Worm (Caenorhabditis elegans) whole organism, late embryonic: ENCODE data around the gene Y45F10C.1.

Experiments used
- C08G9.2 ChIP-seq: sonication (generic microtip); optimal IDR thresholded peaks from 2 replicates; lab custom pipeline; 2016; ENCODE audit warnings: mild to moderate bottlenecking, missing genetic modification characterization, moderate library complexity, missing compliant biosample characterization
- C38D4.7 ChIP-seq: fragments of 200-800 bp; sonication (Bioruptor generic); optimal IDR thresholded peaks from 2 replicates; lab custom pipeline; 2018; ENCODE audit warnings: mild to moderate bottlenecking, missing genetic modification characterization, moderate library complexity, missing compliant biosample characterization
- F13H6.1 ChIP-seq: sonication (generic microtip); optimal IDR thresholded peaks from 2 replicates; lab custom pipeline; 2016; ENCODE audit warnings: missing genetic modification characterization, missing compliant biosample characterization
- K02D7.2 ChIP-seq: sonication (generic microtip); optimal IDR thresholded peaks from 2 replicates; lab custom pipeline; 2017; ENCODE audit warnings: mild to moderate bottlenecking, missing genetic modification characterization, missing compliant biosample characterization
- Y22D7AL.16 ChIP-seq: sonication (generic microtip); optimal IDR thresholded peaks from 2 replicates; lab custom pipeline; 2016; ENCODE audit warnings: missing genetic modification characterization, missing compliant biosample characterization
- ceh-14 ChIP-seq: sonication (generic microtip); optimal IDR thresholded peaks from 2 replicates; lab custom pipeline; 2016; ENCODE audit warnings: missing genotype, missing genetic modification characterization, missing compliant biosample characterization
- ceh-18 ChIP-seq: sonication (generic microtip); optimal IDR thresholded peaks from 2 replicates; lab custom pipeline; 2016; ENCODE audit warnings: missing genetic modification characterization, missing compliant biosample characterization
- ceh-24 ChIP-seq: sonication (generic microtip); optimal IDR thresholded peaks from 2 replicates; lab custom pipeline; 2016; ENCODE audit warnings: mild to moderate bottlenecking, missing genetic modification characterization, missing compliant biosample characterization
- ceh-30 ChIP-seq: fragments of 150-350 bp; optimal IDR thresholded peaks from 2 replicates; lab custom pipeline; 2014; ENCODE audit warnings: missing biosample characterization, missing genetic modification characterization
- ceh-34 ChIP-seq: sonication (generic microtip); optimal IDR thresholded peaks from 2 replicates; lab custom pipeline; 2016; ENCODE audit warnings: mild to moderate bottlenecking, missing genetic modification characterization, missing compliant biosample characterization
- ceh-45 ChIP-seq: fragments of 200-800 bp; sonication (Bioruptor generic); IDR thresholded peaks from 2 replicates; pipeline ENCODE4 v1.3.6; 2022; ENCODE audit warnings: missing genetic modification reagents, missing genetic modification characterization, missing compliant biosample characterization
- ceh-6 ChIP-seq: fragments of 200-800 bp; sonication (Bioruptor generic); optimal IDR thresholded peaks from 2 replicates; lab custom pipeline; 2018; ENCODE audit warnings: mild to moderate bottlenecking, missing genetic modification characterization, missing compliant biosample characterization
- che-1 ChIP-seq: sonication (generic microtip); optimal IDR thresholded peaks from 2 replicates; lab custom pipeline; 2016; ENCODE audit warnings: mild to moderate bottlenecking, missing genetic modification characterization, missing compliant biosample characterization
- dmd-4 ChIP-seq: sonication (generic microtip); optimal IDR thresholded peaks from 2 replicates; lab custom pipeline; 2016; ENCODE audit warnings: borderline replicate concordance, missing genetic modification characterization, missing compliant biosample characterization
- dve-1 ChIP-seq: sonication (generic microtip); optimal IDR thresholded peaks from 2 replicates; lab custom pipeline; 2017; ENCODE audit warnings: antibody characterized with exemption, mild to moderate bottlenecking, missing genetic modification characterization, missing compliant biosample characterization
- elt-2 ChIP-seq: sonication (generic microtip); optimal IDR thresholded peaks from 2 replicates; lab custom pipeline; 2016; ENCODE audit warnings: missing genetic modification reagents, missing genetic modification characterization, missing compliant biosample characterization
- elt-4 ChIP-seq: sonication (generic microtip); optimal IDR thresholded peaks from 2 replicates; lab custom pipeline; 2016; ENCODE audit warnings: missing genetic modification characterization, missing compliant biosample characterization
- ets-4 ChIP-seq: sonication (generic microtip); optimal IDR thresholded peaks from 2 replicates; lab custom pipeline; 2016; ENCODE audit warnings: missing genetic modification characterization, missing compliant biosample characterization
- eyg-1 ChIP-seq: sonication (generic microtip); optimal IDR thresholded peaks from 2 replicates; lab custom pipeline; 2016; ENCODE audit warnings: missing genotype, missing genetic modification characterization, missing compliant biosample characterization
- fax-1 ChIP-seq: sonication (generic microtip); optimal IDR thresholded peaks from 2 replicates; lab custom pipeline; 2016; ENCODE audit warnings: missing genotype, missing genetic modification characterization, missing compliant biosample characterization
- fkh-6 ChIP-seq: sonication (generic microtip); optimal IDR thresholded peaks from 2 replicates; lab custom pipeline; 2016; ENCODE audit warnings: missing genetic modification characterization, missing compliant biosample characterization
- gmeb-2 ChIP-seq: sonication (generic microtip); optimal IDR thresholded peaks from 2 replicates; lab custom pipeline; 2016; ENCODE audit warnings: missing genetic modification characterization, inconsistent platforms, missing compliant biosample characterization
- hlh-30 ChIP-seq: sonication (generic microtip); optimal IDR thresholded peaks from 2 replicates; lab custom pipeline; 2017; ENCODE audit warnings: antibody characterized with exemption, missing genetic modification characterization, missing compliant biosample characterization; ENCODE audit not compliant: insufficient read depth
- hlh-6 ChIP-seq: sonication (generic microtip); optimal IDR thresholded peaks from 2 replicates; lab custom pipeline; 2016; ENCODE audit warnings: missing genotype, missing genetic modification characterization, missing compliant biosample characterization
- lin-11 ChIP-seq: fragments of 200-800 bp; sonication (Bioruptor generic); optimal IDR thresholded peaks from 2 replicates; lab custom pipeline; 2018; ENCODE audit warnings: mild to moderate bottlenecking, missing genetic modification characterization, missing compliant biosample characterization
- nhr-11 ChIP-seq: fragments of 150-350 bp; optimal IDR thresholded peaks from 2 replicates; lab custom pipeline; 2014; ENCODE audit warnings: missing biosample characterization, missing genetic modification characterization
- npax-4 ChIP-seq: sonication (generic microtip); optimal IDR thresholded peaks from 2 replicates; lab custom pipeline; 2016; ENCODE audit warnings: missing genetic modification characterization, missing compliant biosample characterization
- pag-3 ChIP-seq: sonication (generic microtip); optimal IDR thresholded peaks from 2 replicates; lab custom pipeline; 2016; ENCODE audit warnings: missing compliant biosample characterization, missing genetic modification characterization, borderline replicate concordance
- pat-9 ChIP-seq: fragments of 200-800 bp; sonication (Bioruptor generic); optimal IDR thresholded peaks from 2 replicates; lab custom pipeline; 2018; ENCODE audit warnings: mild to moderate bottlenecking, missing genetic modification characterization, moderate library complexity, missing compliant biosample characterization
- pha-2 ChIP-seq: sonication (generic microtip); optimal IDR thresholded peaks from 2 replicates; lab custom pipeline; 2017; ENCODE audit warnings: mild to moderate bottlenecking, missing genetic modification characterization, missing compliant biosample characterization
- pros-1 ChIP-seq: fragments of 150-350 bp; optimal IDR thresholded peaks from 2 replicates; lab custom pipeline; 2014; ENCODE audit warnings: missing biosample characterization, missing genetic modification reagents, missing genetic modification characterization
- rnt-1 ChIP-seq: sonication (generic microtip); optimal IDR thresholded peaks from 2 replicates; lab custom pipeline; 2016; ENCODE audit warnings: missing genetic modification characterization, missing compliant biosample characterization
- sdc-2 ChIP-seq: sonication (generic microtip); optimal IDR thresholded peaks from 2 replicates; lab custom pipeline; 2016; ENCODE audit warnings: missing genotype, missing genetic modification characterization, missing compliant biosample characterization
- sox-2 ChIP-seq: fragments of 200-800 bp; sonication (Bioruptor generic); IDR thresholded peaks from 2 replicates; pipeline ENCODE4 v1.3.6; 2022; ENCODE audit warnings: missing genetic modification reagents, missing genetic modification characterization, missing compliant biosample characterization
- syd-9 ChIP-seq: sonication (generic microtip); optimal IDR thresholded peaks from 2 replicates; lab custom pipeline; 2016; ENCODE audit warnings: mild to moderate bottlenecking, missing genetic modification characterization, moderate library complexity, missing compliant biosample characterization
- tbx-2 ChIP-seq: sonication (generic microtip); optimal IDR thresholded peaks from 2 replicates; lab custom pipeline; 2016; ENCODE audit warnings: missing genetic modification characterization, missing compliant biosample characterization
- tbx-7 ChIP-seq: sonication (generic microtip); optimal IDR thresholded peaks from 2 replicates; lab custom pipeline; 2016; ENCODE audit warnings: missing genotype, missing genetic modification characterization, missing compliant biosample characterization
- unc-42 ChIP-seq: sonication (generic microtip); optimal IDR thresholded peaks from 2 replicates; lab custom pipeline; 2016; ENCODE audit warnings: missing genotype, missing genetic modification characterization, missing compliant biosample characterization
- unc-55 ChIP-seq: sonication (generic microtip); optimal IDR thresholded peaks from 2 replicates; lab custom pipeline; 2017; ENCODE audit warnings: missing biosample characterization, missing genetic modification reagents, missing genetic modification characterization
- zip-5 ChIP-seq: sonication (generic microtip); optimal IDR thresholded peaks from 2 replicates; lab custom pipeline; 2016; ENCODE audit warnings: missing genetic modification characterization, missing compliant biosample characterization
- ztf-16 ChIP-seq: sonication (generic microtip); optimal IDR thresholded peaks from 2 replicates; lab custom pipeline; 2017; ENCODE audit warnings: missing genetic modification characterization, missing compliant biosample characterization

The Y45F10C.1 gene

DNA sequence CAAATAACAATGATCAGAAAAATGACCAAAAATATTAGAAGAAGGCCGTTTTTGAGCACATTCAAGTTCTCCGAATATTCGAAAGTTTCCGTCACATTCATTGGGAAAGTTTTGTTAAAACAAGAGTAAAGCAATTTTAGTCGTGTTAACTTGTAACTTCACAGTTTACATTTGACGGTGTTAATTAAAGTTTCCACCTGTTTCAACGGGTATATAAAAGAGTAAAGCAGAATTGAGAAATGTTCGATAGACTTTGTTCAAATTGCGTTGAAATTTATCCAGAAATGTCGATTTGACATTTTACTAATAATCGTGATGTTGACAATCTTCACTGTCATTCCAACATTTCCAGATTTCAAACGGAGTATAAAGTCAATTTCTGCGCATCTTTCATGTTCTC is 13.5 kb downstream of the Y45F10C.1 start, which contains the start of gene srz-29:
Gene srz-29, minus strand, starts transcription at position 101 of the 400 bp plus-strand sequence.
- TF ChIP-seq npax-4 (tag; lab: Kevin White, UChicago) = no peak
- no peak for TF ChIP-seq K02D7.2
- TF ChIP-seq ztf-16 (tag; lab: Kevin White, UChicago) = no peak
- TF ChIP-seq zip-5 = no peak
- no peak for TF ChIP-seq Y22D7AL.16 (tag; lab: Kevin White, UChicago)
- TF ChIP-seq ets-4 (tag; lab: Kevin White, UChicago) = no peak
- no peak for TF ChIP-seq eyg-1 (tag; lab: Kevin White, UChicago)
- TF ChIP-seq gmeb-2 (tag; lab: Kevin White, UChicago) = no peak
- TF ChIP-seq pat-9 (tag; lab: Kevin White, UChicago) = no peak
- no peak for TF ChIP-seq unc-55
- TF ChIP-seq hlh-6 (tag; lab: Kevin White, UChicago) = no peak
- TF ChIP-seq ceh-18 (tag; lab: Kevin White, UChicago) = no peak

ce11 chrIV:13639027-13639426 is 20.3 kb downstream of the Y45F10C.1 start, which contains the start of gene ugt-22:
Gene ugt-22, plus strand, starts transcription at chrIV:13639260.
- no peak for TF ChIP-seq F13H6.1 (tag; lab: Kevin White, UChicago)
- no peak for TF ChIP-seq tbx-2
- no peak for TF ChIP-seq ceh-45 (GFP tag; lab: Robert Waterston, UW)
- TF ChIP-seq dmd-4 (tag; lab: Kevin White, UChicago) = no peak
- no peak for TF ChIP-seq tbx-7 (tag; lab: Kevin White, UChicago)
- peak; percentile 67 for TF ChIP-seq elt-2 (tag; lab: Kevin White, UChicago)
- no peak for TF ChIP-seq fkh-6 (tag; lab: Kevin White, UChicago)

DNA sequence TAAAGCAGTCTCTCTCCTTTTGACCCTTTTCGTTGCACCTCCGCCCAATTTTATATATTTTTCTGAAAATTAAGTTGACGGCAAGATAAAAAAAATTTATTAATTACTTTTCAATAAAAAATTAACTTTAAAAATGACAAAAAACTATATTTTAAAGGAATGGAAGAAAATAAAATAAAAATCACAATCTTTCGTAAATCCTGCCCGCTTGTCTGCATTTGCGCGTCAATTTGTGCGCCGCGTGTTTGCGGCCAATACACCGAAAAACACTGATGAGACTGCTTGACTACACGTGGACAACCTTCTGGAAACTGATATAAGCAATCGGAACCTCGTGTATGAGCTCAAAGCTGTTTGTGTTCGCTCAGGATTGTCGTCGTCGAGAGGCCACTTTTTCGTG is 22.4 kb downstream of the Y45F10C.1 start, which contains the start of gene C08F11.7:
Gene C08F11.7, plus strand, starts transcription at position 301 of the 400 bp plus-strand sequence.
- no peak for TF ChIP-seq fax-1
- no peak for TF ChIP-seq K02D7.2
- TF ChIP-seq ceh-24 (tag; lab: Kevin White, UChicago) = no peak
- no peak for TF ChIP-seq pag-3 (tag; lab: Kevin White, UChicago)
- TF ChIP-seq C08G9.2 (tag; lab: Kevin White, UChicago) = no peak
- no peak for TF ChIP-seq sox-2 (GFP tag; lab: Robert Waterston, UW)
- TF ChIP-seq ceh-30 (tag; lab: Kevin White, UChicago) = no peak
- no peak for TF ChIP-seq hlh-30
- no peak for TF ChIP-seq elt-4 (tag; lab: Kevin White, UChicago)
- TF ChIP-seq ceh-34 (tag; lab: Kevin White, UChicago) = no peak
- no peak for TF ChIP-seq lin-11 (tag; lab: Kevin White, UChicago)
- no peak for TF ChIP-seq ceh-18 (tag; lab: Kevin White, UChicago)

- no peak for TF ChIP-seq che-1 (tag; lab: Kevin White, UChicago)
- no peak for TF ChIP-seq ceh-14 (tag; lab: Kevin White, UChicago)
- no peak for TF ChIP-seq sdc-2
- TF ChIP-seq C38D4.7 (GFP tag; lab: Kevin White, UChicago) = no peak
- TF ChIP-seq unc-42 (tag; lab: Kevin White, UChicago) = no peak
- TF ChIP-seq ceh-45 (GFP tag; lab: Robert Waterston, UW) = no peak
- no peak for TF ChIP-seq nhr-11 (tag; lab: Kevin White, UChicago)
- TF ChIP-seq, all 69 proteins: peak for 0
Observed at ce11 chrIV:13633165-13633564, 26.2 kb downstream of the Y45F10C.1 start, which contains the start of gene fbxa-98. Gene fbxa-98, plus strand, starts transcription at chrIV:13633407.

DNA sequence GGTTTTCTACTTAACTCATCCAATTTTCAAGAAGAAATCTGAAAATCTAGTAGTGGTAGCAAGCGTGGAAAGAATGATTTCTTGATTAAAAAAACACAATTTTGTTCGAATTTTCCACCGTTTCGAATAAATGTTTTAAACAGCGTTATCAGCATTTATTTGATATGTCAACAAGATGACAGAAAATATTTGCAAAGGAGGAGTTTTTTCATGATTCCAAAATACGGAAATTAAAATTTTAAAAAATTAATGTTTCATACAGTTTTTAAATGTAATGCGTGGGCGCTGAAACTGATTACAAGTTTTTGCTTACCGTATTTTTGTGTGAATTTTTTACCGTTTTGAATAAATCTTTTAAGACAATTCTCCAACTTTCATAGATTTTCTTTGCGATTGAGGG is 26.7 kb downstream of the Y45F10C.1 start:
- TF ChIP-seq ceh-6 (GFP tag; lab: Kevin White, UChicago) (no peak), dve-1 (tag; lab: Kevin White, UChicago) (no peak), che-1 (tag; lab: Kevin White, UChicago) (no peak), pha-2 (no peak), eyg-1 (tag; lab: Kevin White, UChicago) (no peak), pros-1 (tag; lab: Kevin White, UChicago) (no peak), tbx-2 (no peak), pat-9 (tag; lab: Kevin White, UChicago) (no peak), Y22D7AL.16 (tag; lab: Kevin White, UChicago) (no peak), rnt-1 (tag; lab: Kevin White, UChicago) (no peak), sox-2 (GFP tag; lab: Robert Waterston, UW) (no peak), dmd-4 (tag; lab: Kevin White, UChicago) (no peak), elt-2 (tag; lab: Kevin White, UChicago) (no peak), syd-9 (no peak), ceh-14 (tag; lab: Kevin White, UChicago) (no peak), ceh-30 (tag; lab: Kevin White, UChicago) (no peak)
